Worm (Caenorhabditis elegans): ENCODE results near the gene nspg-7.1.

- TF ChIP-seq tbx-2 (tag; optimal IDR thresholded peaks at IDR 0.05) (no peak), nhr-43 (tag; optimal IDR thresholded peaks at IDR 0.05; ENCODE audit: poor library complexity, severe bottlenecking) (no peak), nhr-11 (tag; optimal IDR thresholded peaks at IDR 0.05) (no peak), nhr-77 (tag; optimal IDR thresholded peaks at IDR 0.05) (no peak)
These were observed 41.0 kb downstream of the nspg-7.1 start for ce11 chrIV:9289635-9290034.

Data from whole organism, L3 larva.